Worm (Caenorhabditis elegans) whole organism, L1 larva: ENCODE results near the gene F19B2.6.
A peak's percentile ranks its signal among the peaks of the same experiment; 100 is the strongest.

Source experiments
- F16B12.6 ChIP-seq: fragments of 150-350 bp; optimal IDR thresholded peaks from 2 replicates; lab custom pipeline; 2014; ENCODE audit warnings: missing biosample characterization, missing genetic modification characterization
- ceh-88 ChIP-seq: fragments of 200-800 bp; sonication (Bioruptor generic); IDR thresholded peaks from 2 replicates; pipeline ENCODE4 v1.3.6; 2022; ENCODE audit warnings: missing genetic modification characterization, missing compliant biosample characterization
- dpl-1 ChIP-seq, 3 experiments: fragments of 150-350 bp in 2 of 3; sonication (generic microtip) in 1 of 3; optimal IDR thresholded peaks; 2 replicates each; lab custom pipeline; 2014 to 2017; ENCODE audit warnings: missing biosample characterization in 3 of 3, missing genetic modification characterization in 3 of 3, missing genetic modification reagents in 3 of 3
- dsc-1 ChIP-seq: sonication (generic microtip); optimal IDR thresholded peaks from 2 replicates; lab custom pipeline; 2016; ENCODE audit warnings: mild to moderate bottlenecking, missing genetic modification characterization, missing compliant biosample characterization
- efl-1 ChIP-seq, 4 experiments: fragments of 150-350 bp; optimal IDR thresholded peaks in 3 of 4; peaks in 1 of 4; 1 replicate in 1 of 4; 2 replicates in 3 of 4; lab custom pipeline; 2014; ENCODE audit warnings: missing biosample characterization in 2 of 4, missing genetic modification characterization in 2 of 4, missing genetic modification reagents in 2 of 4
- efl-3 ChIP-seq: fragments of 200-800 bp; sonication (Bioruptor generic); optimal IDR thresholded peaks from 2 replicates; lab custom pipeline; 2018; ENCODE audit warnings: mild to moderate bottlenecking, missing genetic modification characterization, missing compliant biosample characterization
- egl-13 ChIP-seq: sonication (generic microtip); optimal IDR thresholded peaks from 2 replicates; lab custom pipeline; 2016; ENCODE audit warnings: missing genotype, missing genetic modification reagents, missing genetic modification characterization, missing compliant biosample characterization
- elt-2 ChIP-seq: sonication (generic microtip); optimal IDR thresholded peaks from 2 replicates; lab custom pipeline; 2016; ENCODE audit warnings: missing genetic modification characterization, mild to moderate bottlenecking, inconsistent platforms, missing compliant biosample characterization, missing genetic modification reagents
- ets-5 ChIP-seq: fragments of 200-800 bp; sonication (Bioruptor generic); IDR thresholded peaks from 2 replicates; pipeline ENCODE4 v1.3.6; 2022; ENCODE audit warnings: missing genetic modification characterization, missing compliant biosample characterization
- fkh-8 ChIP-seq: sonication (generic microtip); optimal IDR thresholded peaks from 2 replicates; lab custom pipeline; 2016; ENCODE audit warnings: mild to moderate bottlenecking, missing genetic modification characterization, missing compliant biosample characterization
- hlh-17 ChIP-seq: fragments of 200-800 bp; sonication (Bioruptor generic); optimal IDR thresholded peaks from 2 replicates; lab custom pipeline; 2018; ENCODE audit warnings: missing genetic modification characterization, mild to moderate bottlenecking, missing compliant biosample characterization, moderate library complexity, borderline replicate concordance
- irx-1 ChIP-seq: sonication (generic microtip); optimal IDR thresholded peaks from 2 replicates; lab custom pipeline; 2016; ENCODE audit warnings: missing genetic modification characterization, missing compliant biosample characterization
- isw-1 ChIP-seq: fragments of 200-800 bp; sonication (Bioruptor generic); IDR thresholded peaks from 2 replicates; pipeline ENCODE4 v1.3.6; 2022; ENCODE audit warnings: missing genetic modification characterization, missing compliant biosample characterization
- lin-13 ChIP-seq: fragments of 150-350 bp; optimal IDR thresholded peaks from 2 replicates; lab custom pipeline; 2014; ENCODE audit warnings: missing biosample characterization, missing genetic modification reagents, missing genetic modification characterization
- mep-1 ChIP-seq: fragments of 150-350 bp; optimal IDR thresholded peaks from 2 replicates; lab custom pipeline; 2014; ENCODE audit warnings: missing biosample characterization, missing genetic modification characterization
- nhr-11 ChIP-seq: fragments of 150-350 bp; optimal IDR thresholded peaks from 2 replicates; lab custom pipeline; 2014; ENCODE audit warnings: missing biosample characterization, missing genetic modification characterization
- nhr-20 ChIP-seq: sonication (generic microtip); optimal IDR thresholded peaks from 2 replicates; lab custom pipeline; 2016; ENCODE audit warnings: mild to moderate bottlenecking, missing genetic modification characterization, missing compliant biosample characterization
- nhr-71 ChIP-seq: sonication (generic microtip); optimal IDR thresholded peaks from 2 replicates; lab custom pipeline; 2016; ENCODE audit warnings: mild to moderate bottlenecking, missing genetic modification characterization, moderate library complexity, missing compliant biosample characterization
- nhr-76 ChIP-seq: sonication (generic microtip); optimal IDR thresholded peaks from 2 replicates; lab custom pipeline; 2017; ENCODE audit warnings: missing biosample characterization, missing genetic modification characterization
- nhr-84 ChIP-seq: sonication (generic microtip); optimal IDR thresholded peaks from 2 replicates; lab custom pipeline; 2017; ENCODE audit warnings: missing biosample characterization, missing genetic modification characterization
- nhr-90 ChIP-seq: sonication (generic microtip); optimal IDR thresholded peaks from 2 replicates; lab custom pipeline; 2016; ENCODE audit warnings: mild to moderate bottlenecking, missing genetic modification characterization, missing compliant biosample characterization; ENCODE audit not compliant: poor library complexity
- pag-3 ChIP-seq: sonication (generic microtip); optimal IDR thresholded peaks from 2 replicates; lab custom pipeline; 2017; ENCODE audit warnings: missing genetic modification characterization, mild to moderate bottlenecking, missing compliant biosample characterization, antibody characterized with exemption, borderline replicate concordance; ENCODE audit not compliant: insufficient read depth
- skn-1 ChIP-seq: fragments of 150-350 bp; optimal IDR thresholded peaks from 2 replicates; lab custom pipeline; 2014; ENCODE audit warnings: missing biosample characterization, missing genetic modification characterization
- sptf-1 ChIP-seq: fragments of 150-350 bp; optimal IDR thresholded peaks from 2 replicates; lab custom pipeline; 2014; ENCODE audit warnings: missing biosample characterization, missing genetic modification characterization
- unc-30 ChIP-seq: sonication (generic microtip); optimal IDR thresholded peaks from 2 replicates; lab custom pipeline; 2017; ENCODE audit warnings: missing biosample characterization, missing genetic modification characterization
- unc-86 ChIP-seq: sonication (generic microtip); optimal IDR thresholded peaks from 2 replicates; lab custom pipeline; 2016; ENCODE audit warnings: missing genetic modification characterization, missing compliant biosample characterization
- ztf-4 ChIP-seq: fragments of 150-350 bp; optimal IDR thresholded peaks from 2 replicates; lab custom pipeline; 2014; ENCODE audit warnings: missing biosample characterization, missing genetic modification characterization

F19B2.6 gene

DNA sequence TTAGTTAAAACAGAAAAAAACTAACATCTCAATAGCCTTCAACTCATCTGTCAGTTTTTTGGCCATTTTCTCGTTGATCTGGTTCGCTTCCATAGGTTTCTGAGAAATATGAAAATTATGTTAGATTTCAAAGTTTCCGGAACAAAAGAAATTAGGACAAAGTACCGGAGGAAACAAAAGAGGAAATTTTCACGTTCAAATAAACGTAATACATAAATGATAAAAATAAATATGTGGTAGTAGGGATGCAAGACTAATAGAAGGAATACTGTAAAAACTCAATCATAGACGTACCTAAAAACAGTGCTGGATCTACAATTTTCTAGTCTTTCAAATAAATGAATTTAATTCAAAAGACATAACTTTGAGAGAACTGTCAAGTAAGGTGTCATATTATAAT, 30.5 kb downstream of the F19B2.6 start, which contains the start of gene fbxa-116:
Gene fbxa-116 (minus strand): TSS at position 101 of the 400 bp plus-strand sequence.
- no peak for TF ChIP-seq nhr-76 (tag; lab: Kevin White, UChicago)
- no peak for TF ChIP-seq isw-1 (GFP tag; lab: Robert Waterston, UW)
- no peak for TF ChIP-seq efl-3
- no peak for TF ChIP-seq lin-13 (GFP tag; lab: Kevin White, UChicago)
- no peak for TF ChIP-seq skn-1 (tag; lab: Kevin White, UChicago)
- TF ChIP-seq unc-30 (tag; lab: Kevin White, UChicago): no peak
- no peak for TF ChIP-seq pag-3
- no peak for TF ChIP-seq nhr-84 (tag; lab: Kevin White, UChicago)
- TF ChIP-seq mep-1 (tag; lab: Kevin White, UChicago): no peak
- no peak for TF ChIP-seq unc-86 (tag; lab: Kevin White, UChicago)
- no peak for TF ChIP-seq nhr-90 (tag; lab: Kevin White, UChicago)
- TF ChIP-seq hlh-17 (GFP tag; lab: Kevin White, UChicago): no peak
- no peak for TF ChIP-seq ceh-88 (GFP tag; lab: Robert Waterston, UW)
- TF ChIP-seq nhr-11 (tag; lab: Kevin White, UChicago): no peak
- TF ChIP-seq irx-1 (tag; lab: Kevin White, UChicago): no peak

DNA sequence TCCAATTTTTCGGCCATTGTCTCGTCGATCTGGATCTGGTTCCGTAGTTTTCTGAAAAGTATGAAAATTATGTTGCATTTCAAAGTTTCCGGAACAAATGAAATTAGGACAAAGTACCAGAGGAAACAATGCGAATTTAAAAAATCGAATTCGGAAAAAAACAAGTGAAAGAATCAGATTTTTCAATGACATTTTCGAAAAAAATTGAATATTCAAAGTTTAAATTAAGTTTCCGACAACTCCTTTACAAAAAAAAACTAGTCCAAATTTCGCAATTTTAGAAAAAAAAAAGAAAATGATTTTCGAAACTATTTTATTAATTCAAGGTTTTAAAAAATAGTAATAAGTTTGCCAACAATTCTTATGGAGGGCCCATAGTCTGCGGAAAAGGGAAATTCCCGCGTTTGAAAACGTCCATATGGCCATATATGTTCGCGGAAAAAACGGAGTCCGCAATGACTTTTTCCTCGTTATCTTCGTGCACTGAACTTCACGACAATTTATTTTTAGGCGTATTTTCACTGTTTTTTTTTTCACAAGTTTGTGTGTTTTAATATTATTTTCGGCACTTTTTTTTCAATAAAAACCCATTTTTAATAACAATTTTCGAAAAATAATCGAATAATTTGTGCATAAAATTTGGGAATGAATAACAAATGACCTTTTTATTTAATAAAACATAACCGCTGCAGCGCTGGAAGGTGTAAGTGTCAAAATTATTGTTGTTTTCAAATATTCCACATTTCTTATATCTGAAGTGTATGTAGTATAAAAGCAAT, 34.0 kb downstream of the F19B2.6 start, which contains the start of the genes fbxa-115 and Y113G7B.27:
Gene fbxa-115 (minus strand): TSS at position 51 of the 779 bp plus-strand sequence.
Gene Y113G7B.27 (plus strand): TSS at position 729 of the 779 bp plus-strand sequence.
- TF ChIP-seq efl-1 (optimal IDR thresholded peaks at IDR 0.05; lab: Kevin White, UChicago) (no peak), efl-1 (GFP tag; optimal IDR thresholded peaks at IDR 0.05 in 1 of 2; lab: Kevin White, UChicago) (peak in 1 of 2 experiments; percentile 41), dsc-1 (tag; lab: Kevin White, UChicago) (no peak)

- TF ChIP-seq dpl-1 (GFP tag; optimal IDR thresholded peaks at IDR 0.05; lab: Kevin White, UChicago): no peak
- no peak for TF ChIP-seq sptf-1
- no peak for TF ChIP-seq nhr-71 (tag; lab: Kevin White, UChicago)
- TF ChIP-seq elt-2: no peak
- no peak for TF ChIP-seq efl-1 (optimal IDR thresholded peaks at IDR 0.05; lab: Kevin White, UChicago)
- peak in 1 of 2 experiments; percentile 57 for TF ChIP-seq efl-1 (GFP tag; optimal IDR thresholded peaks at IDR 0.05 in 1 of 2; lab: Kevin White, UChicago)
- no peak for TF ChIP-seq mep-1 (tag; lab: Kevin White, UChicago)
These were observed 37.2 kb downstream of the F19B2.6 start, which contains the start of the genes srh-217 and Y113G7B.28 for ce11 chrV:20195451-20196036. Gene srh-217 (minus strand): TSS chrV:20195551. Gene Y113G7B.28 (plus strand): TSS chrV:20195986.

ce11 chrV:20196671-20197070, 38.3 kb downstream of the F19B2.6 start, which contains the start of gene ftr-1:
Gene ftr-1 (plus strand): TSS chrV:20196971.
- TF ChIP-seq F16B12.6 (tag; lab: Kevin White, UChicago) (no peak), efl-1 (optimal IDR thresholded peaks at IDR 0.05; lab: Kevin White, UChicago) (no peak), efl-1 (GFP tag; optimal IDR thresholded peaks at IDR 0.05 in 1 of 2; lab: Kevin White, UChicago) (peak in 1 of 2 experiments; percentile 32)

ce11 chrV:20198954-20199353, 40.6 kb downstream of the F19B2.6 start, which contains the start of gene fog-2:
Gene fog-2 (plus strand): TSS chrV:20199254.
- TF ChIP-seq ets-5 (GFP tag; lab: Robert Waterston, UW): no peak
- TF ChIP-seq, all 84 proteins: peak for 0

- TF ChIP-seq egl-13 (tag; lab: Kevin White, UChicago): no peak
- TF ChIP-seq F16B12.6 (tag; lab: Kevin White, UChicago): no peak
- TF ChIP-seq elt-2: no peak
- no peak for TF ChIP-seq ztf-4
- TF ChIP-seq fkh-8 (tag; lab: Kevin White, UChicago): no peak
- TF ChIP-seq nhr-20 (tag; lab: Kevin White, UChicago): no peak
These were observed 41.3 kb downstream of the F19B2.6 start for ce11 chrV:20199658-20200057.
